Fruit fly (Drosophila melanogaster): ENCODE measurements around the gene CG12268.

CG12268 gene

dm6 chr3R:23915042-23915428 lies 33.2 kb downstream of the CG12268 start (continued):
- TF ChIP-seq Ada2b (GFP tag; IDR thresholded peaks at IDR 0.05) = peak; percentile 42; the same call in 1 of the 2 replicates
- no peak for TF ChIP-seq CG8290 (GFP tag; optimal IDR thresholded peaks at IDR 0.05)
- TF ChIP-seq CG8290 (tag; optimal IDR thresholded peaks at IDR 0.05) = peak in 1 of 2 experiments; percentile 31
- TF ChIP-seq PHDP (tag; optimal IDR thresholded peaks at IDR 0.05) = peak; percentile 5
- TF ChIP-seq CG31224 (GFP tag; IDR thresholded peaks at IDR 0.05) = peak; percentile 29; the same call in 1 of the 2 replicates
- TF ChIP-seq slbo (GFP tag; IDR thresholded peaks at IDR 0.05) = peak; percentile 34; the same call in 1 of the 2 replicates
- no peak for TF ChIP-seq pan (optimal IDR thresholded peaks at IDR 0.05)
- TF ChIP-seq pan (GFP tag; optimal IDR thresholded peaks at IDR 0.05 in 1 of 2, IDR thresholded peaks at IDR 0.05 in 1 of 2) = peak in 1 of 2 experiments; percentile 73
- peak; percentile 54 for TF ChIP-seq CG11504 (tag; optimal IDR thresholded peaks at IDR 0.05)
- peak; percentile 18 for TF ChIP-seq Dip3 (GFP tag; optimal IDR thresholded peaks at IDR 0.05)
- peak; percentile 5 for TF ChIP-seq slou (GFP tag; optimal IDR thresholded peaks at IDR 0.05)
- TF ChIP-seq Ptx1 (GFP tag; IDR thresholded peaks at IDR 0.05) = peak; percentile 54
- peak; percentile 46 for TF ChIP-seq Hmr (GFP tag; optimal IDR thresholded peaks at IDR 0.05)
- TF ChIP-seq Hr51 (GFP tag; optimal IDR thresholded peaks at IDR 0.05) = peak in 1 of 2 experiments; percentile 36
- 0 out of 2 replicates have a peak, but pooled peaks have one; percentile 36 for TF ChIP-seq CG10366 (GFP tag; IDR thresholded peaks at IDR 0.05)
- TF ChIP-seq CG4820 (GFP tag; optimal IDR thresholded peaks at IDR 0.05) = no peak
- no peak for TF ChIP-seq CG32772 (GFP tag; IDR thresholded peaks at IDR 0.05)
- TF ChIP-seq lab (GFP tag; optimal IDR thresholded peaks at IDR 0.05) = peak; percentile 50
- TF ChIP-seq CG14710 (tag; optimal IDR thresholded peaks at IDR 0.05) = no peak
- peak; percentile 64; the same call in 1 of the 2 replicates for TF ChIP-seq Xrp1 (GFP tag; IDR thresholded peaks at IDR 0.05)
- peak; percentile 47 for TF ChIP-seq CG2712 (tag; optimal IDR thresholded peaks at IDR 0.05)
- TF ChIP-seq CG9727 (GFP tag; optimal IDR thresholded peaks at IDR 0.05) = peak; percentile 26
- peak; percentile 19; the same call in 1 of the 2 replicates for TF ChIP-seq sisA (GFP tag; IDR thresholded peaks at IDR 0.05)
- peak; percentile 35 for TF ChIP-seq Blimp-1 (GFP tag; optimal IDR thresholded peaks at IDR 0.05)
- TF ChIP-seq nerfin-2 (GFP tag; IDR thresholded peaks at IDR 0.05; ENCODE audit: partially characterized antibody) = no peak
- TF ChIP-seq ind (GFP tag; optimal IDR thresholded peaks at IDR 0.05) = peak; percentile 54
- peak; percentile 23 for TF ChIP-seq fd96Cb (tag; optimal IDR thresholded peaks at IDR 0.05)
- TF ChIP-seq ssp (GFP tag; IDR thresholded peaks at IDR 0.05) = peak; percentile 10; the same call in 1 of the 2 replicates
- peak; percentile 31 for TF ChIP-seq CG12391 (tag; optimal IDR thresholded peaks at IDR 0.05)
- TF ChIP-seq sens (GFP tag) = peak; percentile 57
- TF ChIP-seq so (GFP tag; IDR thresholded peaks at IDR 0.05) = peak; percentile 60; the same call in 1 of the 3 replicates
- TF ChIP-seq CG10979 (tag; optimal IDR thresholded peaks at IDR 0.05) = peak; percentile 16
- TF ChIP-seq prd (optimal IDR thresholded peaks at IDR 0.05) = no peak
- TF ChIP-seq prd (GFP tag; IDR thresholded peaks at IDR 0.05) = peak; percentile 55; the same call in 2 of the 3 replicates
- 0 out of 3 replicates have a peak, but pooled peaks have one; percentile 33 for TF ChIP-seq CG11456 (GFP tag; IDR thresholded peaks at IDR 0.05)
- no peak for TF ChIP-seq Gsc (GFP tag; IDR thresholded peaks at IDR 0.05)
- no peak for TF ChIP-seq Adf1 (GFP tag; IDR thresholded peaks at IDR 0.05)
- TF ChIP-seq Meics (GFP tag; optimal IDR thresholded peaks at IDR 0.05) = peak; percentile 43
- peak; percentile 40; the same call in 1 of the 2 replicates for TF ChIP-seq ttk (GFP tag; IDR thresholded peaks at IDR 0.05)
- no peak for TF ChIP-seq fd64A (GFP tag; optimal IDR thresholded peaks at IDR 0.05)
- TF ChIP-seq dmrt99B (tag; optimal IDR thresholded peaks at IDR 0.05) = peak; percentile 38
- peak; percentile 65 for TF ChIP-seq vvl (GFP tag; IDR thresholded peaks at IDR 0.05)
- peak; percentile 34; the same call in 1 of the 2 replicates for TF ChIP-seq crol (GFP tag; IDR thresholded peaks at IDR 0.05)
- TF ChIP-seq Vsx1 (GFP tag; optimal IDR thresholded peaks at IDR 0.05) = no peak
- peak; percentile 36; the same call in 2 of the 3 replicates for TF ChIP-seq dysf (GFP tag; IDR thresholded peaks at IDR 0.05)
- TF ChIP-seq dpn (GFP tag; optimal IDR thresholded peaks at IDR 0.05) = peak in 1 of 2 experiments; percentile 34
- peak; percentile 11 for TF ChIP-seq CG15269 (tag; optimal IDR thresholded peaks at IDR 0.05)
- peak; percentile 49 for TF ChIP-seq CG7839 (tag; optimal IDR thresholded peaks at IDR 0.05)
- no peak for TF ChIP-seq jing (GFP tag; optimal IDR thresholded peaks at IDR 0.05)
- peak; percentile 58 for TF ChIP-seq CG1603 (tag; optimal IDR thresholded peaks at IDR 0.05)
- peak; percentile 17 for TF ChIP-seq ATbp (GFP tag; optimal IDR thresholded peaks at IDR 0.05)

Measured in whole organism, embryonic.